Worm (Caenorhabditis elegans): ENCODE data around the gene paqr-2.

Gene paqr-2

ce11 chrIII:5385315-5385714 lies 5.6 kb upstream of the paqr-2 start, which contains the start of gene Y32H12A.7:
Y32H12A.7 (minus strand) TSS chrIII:5385415.
- TF ChIP-seq aha-1 (tag) (peak; percentile 72), madf-5 (GFP tag; IDR thresholded peaks at IDR 0.05) (no peak)

- TF ChIP-seq lim-7 (GFP tag; IDR thresholded peaks at IDR 0.05) (no peak), ctbp-1 (GFP tag; IDR thresholded peaks at IDR 0.05) (no peak), mes-2 (tag; optimal IDR thresholded peaks at IDR 0.05; ENCODE audit: poor library complexity, severe bottlenecking) (no peak), nhr-11 (tag; optimal IDR thresholded peaks at IDR 0.05) (no peak)
These were observed 2.3 kb upstream of the paqr-2 start, which contains the start of gene Y32H12A.6 for ce11 chrIII:5382073-5382472. Y32H12A.6 (minus strand) TSS chrIII:5382173.

- 0 out of 2 replicates have a peak, but pooled peaks have one; percentile 40 for TF ChIP-seq snpc-1.2 (GFP tag; IDR thresholded peaks at IDR 0.05)
- peak in 1 of 2 experiments; percentile 10 for TF ChIP-seq lsy-2 (tag; optimal IDR thresholded peaks at IDR 0.05)
- no peak for TF ChIP-seq nhr-48 (tag; optimal IDR thresholded peaks at IDR 0.05)
- TF ChIP-seq lin-15B (tag; optimal IDR thresholded peaks at IDR 0.05), result no peak
- TF ChIP-seq F49E8.2 (tag; optimal IDR thresholded peaks at IDR 0.05; ENCODE audit: borderline replicate concordance), result peak; percentile 73
- 0 out of 2 replicates have a peak, but pooled peaks have one; percentile 10 for TF ChIP-seq Y48G9A.11 (GFP tag; IDR thresholded peaks at IDR 0.05)
- no peak for TF ChIP-seq skn-1 (tag; optimal IDR thresholded peaks at IDR 0.05)
- no peak for TF ChIP-seq ztf-7 (tag; optimal IDR thresholded peaks at IDR 0.05)
These were observed 825 bp upstream of the paqr-2 start for ce11 chrIII:5380554-5380953.

- TF ChIP-seq hlh-30 (tag; optimal IDR thresholded peaks at IDR 0.05; ENCODE audit: insufficient read depth) (peak; percentile 10), dve-1 (tag; optimal IDR thresholded peaks at IDR 0.05; ENCODE audit: insufficient read depth) (peak; percentile 9), unc-62 (GFP tag; optimal IDR thresholded peaks at IDR 0.05 in 1 of 2) (peak in 1 of 2 experiments; percentile 79), unc-62 (tag; optimal IDR thresholded peaks at IDR 0.05) (no peak), lin-29 (GFP tag; IDR thresholded peaks at IDR 0.05) (no peak), daf-16 (GFP tag; optimal IDR thresholded peaks at IDR 0.05) (no peak), daf-16 (tag; optimal IDR thresholded peaks at IDR 0.05) (peak; percentile 57), T26A8.4 (GFP tag; IDR thresholded peaks at IDR 0.05) (0 out of 2 replicates have a peak, but pooled peaks have one; percentile 7), lin-38 (GFP tag; IDR thresholded peaks at IDR 0.05) (peak; percentile 22), ceh-28 (tag; optimal IDR thresholded peaks at IDR 0.05) (no peak), nhr-10 (tag; optimal IDR thresholded peaks at IDR 0.05) (no peak), cey-2 (tag; optimal IDR thresholded peaks at IDR 0.05; ENCODE audit: borderline replicate concordance, insufficient read depth) (no peak), aly-2 (tag; optimal IDR thresholded peaks at IDR 0.05) (no peak), lsy-2 (tag; optimal IDR thresholded peaks at IDR 0.05) (peak in 1 of 2 experiments; percentile 42), Y48G9A.11 (GFP tag; IDR thresholded peaks at IDR 0.05) (0 out of 2 replicates have a peak, but pooled peaks have one; percentile 49), unc-39 (tag; optimal IDR thresholded peaks at IDR 0.05) (no peak), dpl-1 (GFP tag; optimal IDR thresholded peaks at IDR 0.05) (peak; percentile 2), madf-9 (GFP tag; conservative IDR thresholded peaks at IDR 0.05) (no peak), zfp-3 (GFP tag; conservative IDR thresholded peaks at IDR 0.05) (no peak), ztf-7 (tag; optimal IDR thresholded peaks at IDR 0.05) (no peak)
These were observed 4.7 kb downstream of the paqr-2 start for ce11 chrIII:5375001-5375532.

- TF ChIP-seq T20F7.1 (GFP tag; optimal IDR thresholded peaks at IDR 0.05) (no peak), hlh-11 (tag; optimal IDR thresholded peaks at IDR 0.05) (peak; percentile 3), nhr-28 (tag; optimal IDR thresholded peaks at IDR 0.05) (peak; percentile 34), daf-19 (GFP tag; conservative IDR thresholded peaks at IDR 0.05) (no peak), fkh-10 (GFP tag; optimal IDR thresholded peaks at IDR 0.05) (peak; percentile 88), hlh-30 (tag; optimal IDR thresholded peaks at IDR 0.05; ENCODE audit: insufficient read depth) (peak; percentile 57)
These were observed 6.0 kb downstream of the paqr-2 start for ce11 chrIII:5373715-5374114.

All from whole organism, L4 larva.